Worm (Caenorhabditis elegans): ENCODE data around the gene T02G5.14.
A peak's percentile ranks its signal among the peaks of the same experiment; 100 is the strongest.

Gene T02G5.14

ce11 chrII:7060202-7060601, 23.9 kb upstream of the T02G5.14 start (continued):
- TF ChIP-seq sdz-12 (GFP tag; optimal IDR thresholded peaks at IDR 0.05) (no peak), ZK546.5 (tag; optimal IDR thresholded peaks at IDR 0.05) (no peak), dmd-9 (GFP tag; IDR thresholded peaks at IDR 0.05) (no peak), ama-1 (optimal IDR thresholded peaks at IDR 0.05) (no peak), hif-1 (tag; optimal IDR thresholded peaks at IDR 0.05) (no peak), aha-1 (tag) (no peak), nhr-48 (tag; optimal IDR thresholded peaks at IDR 0.05) (peak; percentile 85), cey-2 (tag; optimal IDR thresholded peaks at IDR 0.05; ENCODE audit: borderline replicate concordance, insufficient read depth) (no peak), mdt-29 (GFP tag; IDR thresholded peaks at IDR 0.05) (no peak), lin-29 (GFP tag; IDR thresholded peaks at IDR 0.05) (no peak), set-16 (GFP tag; IDR thresholded peaks at IDR 0.05) (no peak), rbr-2 (tag; optimal IDR thresholded peaks at IDR 0.05) (no peak), zip-11 (GFP tag; IDR thresholded peaks at IDR 0.05) (no peak), ceh-82 (tag; optimal IDR thresholded peaks at IDR 0.05) (no peak), Y105C5A.15 (GFP tag; IDR thresholded peaks at IDR 0.05) (no peak), nhr-10 (tag; optimal IDR thresholded peaks at IDR 0.05) (no peak), zag-1 (tag; optimal IDR thresholded peaks at IDR 0.05) (no peak), daf-12 (tag; optimal IDR thresholded peaks at IDR 0.05) (no peak), Y75B8A.6 (GFP tag; IDR thresholded peaks at IDR 0.05) (no peak)

- TF ChIP-seq lim-7 (GFP tag; IDR thresholded peaks at IDR 0.05) (no peak), hlh-30 (tag; optimal IDR thresholded peaks at IDR 0.05; ENCODE audit: insufficient read depth) (peak; percentile 41)
Observed at ce11 chrII:7060791-7061190, 23.3 kb upstream of the T02G5.14 start.

DNA sequence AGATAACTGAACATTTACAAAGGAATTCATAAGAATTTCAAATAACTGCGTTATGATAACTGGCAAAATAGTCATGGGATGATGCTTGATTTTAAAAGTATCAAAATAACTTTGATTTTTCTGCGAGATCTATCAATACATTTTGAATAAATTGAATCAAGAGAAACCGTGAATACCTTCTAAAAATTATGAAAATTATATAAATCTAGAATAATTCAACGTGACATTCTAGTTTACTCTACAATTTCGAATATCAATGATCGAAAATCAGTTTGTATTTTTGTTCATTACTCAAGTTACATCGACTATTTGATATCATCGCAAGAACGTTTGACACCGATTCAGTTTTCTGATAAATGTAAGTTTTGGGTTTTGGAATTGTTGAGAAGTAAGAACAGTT, 22.4 kb upstream of the T02G5.14 start, which contains the start of gene acs-6:
Gene acs-6 (plus strand): TSS at position 301 of the 400 bp plus-strand sequence.
- TF ChIP-seq dmd-8 (GFP tag; IDR thresholded peaks at IDR 0.05) = no peak
- TF ChIP-seq mdl-1 (tag; optimal IDR thresholded peaks at IDR 0.05) = no peak
- TF ChIP-seq F26F4.8 (GFP tag; conservative IDR thresholded peaks at IDR 0.05) = no peak
- no peak for TF ChIP-seq daf-8 (GFP tag; IDR thresholded peaks at IDR 0.05)
- no peak for TF ChIP-seq lsy-2 (tag; optimal IDR thresholded peaks at IDR 0.05)

DNA sequence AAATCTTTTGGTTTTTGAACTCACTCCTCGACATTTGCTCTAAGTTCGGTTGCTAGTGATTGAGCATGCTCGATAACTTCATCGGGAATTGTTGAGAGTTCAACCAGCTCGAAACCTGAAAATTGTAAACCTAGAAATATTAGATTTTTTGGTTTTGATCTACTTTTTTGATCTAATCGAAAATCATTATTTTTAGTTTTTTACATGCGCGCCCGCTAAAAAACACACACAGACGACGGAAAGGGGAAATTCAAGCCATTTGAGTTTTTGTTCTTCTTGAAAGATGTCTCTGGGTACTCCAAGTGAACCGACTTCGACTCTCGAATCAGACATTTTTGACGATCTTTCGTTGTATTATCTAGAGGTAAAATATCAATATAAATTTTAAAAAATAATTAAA, 18.7 kb upstream of the T02G5.14 start, which contains the start of gene nos-2:
Gene nos-2 (plus strand): TSS at position 228 of the 400 bp plus-strand sequence.
- TF ChIP-seq hlh-11 (tag; optimal IDR thresholded peaks at IDR 0.05) (no peak), nhr-48 (tag; optimal IDR thresholded peaks at IDR 0.05) (no peak), egl-27 (tag; optimal IDR thresholded peaks at IDR 0.05) (no peak), duxl-1 (tag; optimal IDR thresholded peaks at IDR 0.05; ENCODE audit: poor library complexity) (no peak), nhr-237 (tag; optimal IDR thresholded peaks at IDR 0.05) (no peak), dpl-1 (GFP tag; optimal IDR thresholded peaks at IDR 0.05) (no peak), ZK337.2 (GFP tag; IDR thresholded peaks at IDR 0.05) (no peak), arid-1 (GFP tag; conservative IDR thresholded peaks at IDR 0.05) (no peak), lin-39 (tag; optimal IDR thresholded peaks at IDR 0.05) (no peak), spr-1 (tag; optimal IDR thresholded peaks at IDR 0.05) (no peak), nhr-41 (GFP tag; IDR thresholded peaks at IDR 0.05) (no peak), skn-1 (tag; optimal IDR thresholded peaks at IDR 0.05) (no peak), daf-8 (GFP tag; IDR thresholded peaks at IDR 0.05) (no peak), hmg-1.1 (GFP tag; IDR thresholded peaks at IDR 0.05) (no peak), tra-1 (GFP tag; IDR thresholded peaks at IDR 0.05) (no peak), aly-2 (tag; optimal IDR thresholded peaks at IDR 0.05) (no peak), Y5F2A.4 (GFP tag; optimal IDR thresholded peaks at IDR 0.05) (no peak)
